Fruit fly (Drosophila melanogaster) whole organism, pupa: ENCODE results near the gene CG14204.

Experiments
- CG10348 ChIP-seq: fragments of 200-800 bp; sonication (Bioruptor generic); IDR thresholded peaks from 2 replicates; pipeline ENCODE4 v1.3.6; 2022; ENCODE audit warnings: missing biosample characterization, missing genetic modification characterization
- CG12605 ChIP-seq: fragments of 200-800 bp; sonication (Bioruptor generic); IDR thresholded peaks from 2 replicates; pipeline ENCODE4 v1.3.6; 2022; ENCODE audit warnings: missing biosample characterization, missing genetic modification characterization
- CG13204 ChIP-seq: fragments of 200-800 bp; sonication (Bioruptor generic); optimal IDR thresholded peaks from 2 replicates; lab custom pipeline; 2018; ENCODE audit warnings: missing biosample characterization, mild to moderate bottlenecking, missing genetic modification characterization, moderate library complexity
- CG14655 ChIP-seq: fragments of 200-800 bp; sonication (Bioruptor generic); optimal IDR thresholded peaks from 3 replicates; lab custom pipeline; 2017; ENCODE audit warnings: mild to moderate bottlenecking, missing biosample characterization, missing genetic modification reagents, missing genetic modification characterization
- CG15710 ChIP-seq: fragments of 200-800 bp; sonication (Bioruptor generic); optimal IDR thresholded peaks from 2 replicates; lab custom pipeline; 2018; ENCODE audit warnings: missing biosample characterization, mild to moderate bottlenecking, missing genetic modification characterization, moderate library complexity
- CG17806 ChIP-seq: fragments of 200-800 bp; sonication (Bioruptor generic); optimal IDR thresholded peaks from 2 replicates; lab custom pipeline; 2018; ENCODE audit warnings: missing biosample characterization, mild to moderate bottlenecking, missing genetic modification characterization, moderate library complexity
- CG32121 ChIP-seq: fragments of 200-800 bp; sonication (Bioruptor generic); IDR thresholded peaks from 2 replicates; pipeline ENCODE4 v1.3.6; 2022; ENCODE audit warnings: missing biosample characterization, missing genetic modification characterization
- CG34367 ChIP-seq: fragments of 200-800 bp; sonication (Bioruptor generic); optimal IDR thresholded peaks from 2 replicates; lab custom pipeline; 2018; ENCODE audit warnings: missing biosample characterization, mild to moderate bottlenecking, missing genetic modification characterization
- CG4496 ChIP-seq: fragments of 200-800 bp; sonication (Bioruptor generic); IDR thresholded peaks from 3 replicates; pipeline ENCODE4 v1.3.6; 2022; ENCODE audit warnings: missing biosample characterization, missing genetic modification characterization
- CG8159 ChIP-seq: fragments of 200-800 bp; sonication (Bioruptor generic); optimal IDR thresholded peaks from 3 replicates; lab custom pipeline; 2018; ENCODE audit warnings: missing biosample characterization, mild to moderate bottlenecking, missing genetic modification characterization, moderate library complexity
- CG8301 ChIP-seq: fragments of 200-800 bp; sonication (Bioruptor generic); optimal IDR thresholded peaks from 2 replicates; lab custom pipeline; 2018; ENCODE audit warnings: missing biosample characterization, mild to moderate bottlenecking, missing genetic modification characterization
- CG9948 ChIP-seq: fragments of 200-800 bp; sonication (Bioruptor generic); optimal IDR thresholded peaks from 2 replicates; lab custom pipeline; 2018; ENCODE audit warnings: missing biosample characterization, mild to moderate bottlenecking, missing genetic modification characterization, moderate library complexity
- D1 ChIP-seq: fragments of 200-800 bp; sonication (Bioruptor generic); optimal IDR thresholded peaks from 2 replicates; lab custom pipeline; 2018; ENCODE audit warnings: missing biosample characterization, mild to moderate bottlenecking, missing genetic modification characterization, moderate library complexity
- EcR ChIP-seq: fragments of 200-800 bp; sonication (Bioruptor generic); optimal IDR thresholded peaks from 3 replicates; lab custom pipeline; 2019; ENCODE audit warnings: missing biosample characterization, missing genetic modification characterization, mild to moderate bottlenecking, moderate library complexity, missing genetic modification reagents
- Ets98B ChIP-seq: fragments of 200-800 bp; sonication (Bioruptor generic); IDR thresholded peaks from 2 replicates; pipeline ENCODE4 v1.3.6; 2022; ENCODE audit warnings: missing biosample characterization, missing genetic modification characterization
- Pif1A ChIP-seq: fragments of 200-800 bp; sonication (Bioruptor generic); optimal IDR thresholded peaks from 3 replicates; lab custom pipeline; 2016; ENCODE audit warnings: missing biosample characterization, missing genetic modification characterization
- Pif1B ChIP-seq: fragments of 200-800 bp; sonication (Bioruptor generic); optimal IDR thresholded peaks from 3 replicates; lab custom pipeline; 2016; ENCODE audit warnings: missing biosample characterization, missing genetic modification characterization
- Snoo ChIP-seq: fragments of 200-800 bp; sonication (Bioruptor generic); optimal IDR thresholded peaks from 3 replicates; lab custom pipeline; 2017; ENCODE audit warnings: missing biosample characterization, mild to moderate bottlenecking, missing genetic modification characterization, inconsistent platforms
- fd96Ca ChIP-seq: fragments of 200-800 bp; sonication (Bioruptor generic); IDR thresholded peaks from 3 replicates; pipeline ENCODE4 v1.3.6; 2022; ENCODE audit warnings: missing biosample characterization, missing genetic modification characterization
- gl ChIP-seq: fragments of 200-800 bp; sonication (Bioruptor generic); optimal IDR thresholded peaks from 2 replicates; lab custom pipeline; 2018; ENCODE audit warnings: missing biosample characterization, mild to moderate bottlenecking, missing genetic modification characterization
- rn ChIP-seq: fragments of 200-800 bp; sonication (Bioruptor generic); IDR thresholded peaks from 2 replicates; pipeline ENCODE4 v1.3.6; 2022; ENCODE audit warnings: missing biosample characterization, missing genetic modification characterization

The CG14204 gene

DNA sequence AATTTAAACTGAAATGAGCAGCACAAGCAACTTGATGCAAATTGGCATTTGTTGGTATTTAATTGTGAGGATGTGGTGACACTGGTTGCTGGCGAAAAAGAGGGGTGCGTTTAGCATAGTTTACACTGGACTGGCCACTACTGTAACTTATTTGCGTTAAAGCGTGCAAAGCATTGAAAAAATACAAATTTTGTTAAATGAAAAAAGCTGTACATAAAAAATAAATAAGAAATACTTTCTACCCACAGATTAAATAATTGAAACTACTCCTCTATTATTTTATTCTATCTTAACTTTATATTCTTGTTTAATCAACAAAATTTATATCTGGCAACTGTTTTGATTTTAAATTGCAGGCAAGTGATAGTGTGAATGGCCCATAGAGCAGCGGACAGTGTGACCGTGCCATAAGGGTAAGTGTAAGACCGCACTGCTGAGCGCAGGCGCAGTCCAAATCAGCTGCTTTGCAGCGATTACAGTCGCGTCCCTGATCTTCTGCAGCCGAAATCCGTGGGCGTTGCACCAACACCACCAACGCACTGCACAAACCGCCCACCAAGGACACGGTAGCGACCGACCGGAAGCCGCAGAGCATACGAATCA, 17.6 kb upstream of the CG14204 start, which contains the start of the genes Grip84 and car:
Grip84 (minus strand) TSS at position 51 of the 603 bp plus-strand sequence.
car (plus strand) TSS at position 306 of the 603 bp plus-strand sequence.
- TF ChIP-seq CG12605 (GFP tag; lab: Robert Waterston, UW) (peak; percentile 49; the same call in 1 of the 2 replicates), fd96Ca (GFP tag; lab: Robert Waterston, UW) (0 out of 3 replicates have a peak, but pooled peaks have one; percentile 48), Pif1B (GFP tag; lab: Kevin White, UChicago) (no peak), CG15710 (tag; lab: Kevin White, UChicago) (peak; percentile 58), CG9948 (tag; lab: Kevin White, UChicago) (peak; percentile 65), CG17806 (peak; percentile 56), CG4496 (GFP tag; lab: Robert Waterston, UW) (no peak; the same call in 2 of the 3 replicates), CG34367 (tag; lab: Kevin White, UChicago) (peak; percentile 39), rn (GFP tag; lab: Robert Waterston, UW) (no peak), CG32121 (GFP tag; lab: Robert Waterston, UW) (peak; percentile 40), CG10348 (GFP tag; lab: Robert Waterston, UW) (peak; percentile 14; the same call in 1 of the 2 replicates)

dm6 chrX:19573687-19574086, 9.7 kb upstream of the CG14204 start:
- TF ChIP-seq CG12605 (GFP tag; lab: Robert Waterston, UW) (no peak), Snoo (no peak), CG14655 (GFP tag; lab: Kevin White, UChicago) (no peak), CG8159 (tag; lab: Kevin White, UChicago) (no peak), Pif1A (GFP tag; lab: Kevin White, UChicago) (no peak), CG9948 (tag; lab: Kevin White, UChicago) (no peak), CG15710 (tag; lab: Kevin White, UChicago) (no peak), CG10348 (GFP tag; lab: Robert Waterston, UW) (no peak), CG4496 (GFP tag; lab: Robert Waterston, UW) (no peak), CG17806 (no peak), gl (tag; lab: Kevin White, UChicago) (no peak), rn (GFP tag; lab: Robert Waterston, UW) (no peak), fd96Ca (GFP tag; lab: Robert Waterston, UW) (no peak), EcR (GFP tag; lab: Kevin White, UChicago) (no peak), CG8301 (tag; lab: Kevin White, UChicago) (no peak), CG13204 (no peak), CG34367 (tag; lab: Kevin White, UChicago) (no peak), D1 (tag; lab: Kevin White, UChicago) (no peak)

- no peak for TF ChIP-seq gl (tag; lab: Kevin White, UChicago)
- TF ChIP-seq CG32121 (GFP tag; lab: Robert Waterston, UW) = peak; percentile 53; the same call in 1 of the 2 replicates
- TF ChIP-seq EcR (GFP tag; lab: Kevin White, UChicago) = peak; percentile 59
Measured at dm6 chrX:19577940-19578632, 5.3 kb upstream of the CG14204 start.

- TF ChIP-seq CG15710 (tag; lab: Kevin White, UChicago) (no peak), CG17806 (no peak), CG8301 (tag; lab: Kevin White, UChicago) (no peak), CG12605 (GFP tag; lab: Robert Waterston, UW) (no peak), fd96Ca (GFP tag; lab: Robert Waterston, UW) (no peak; the same call in 2 of the 3 replicates), EcR (GFP tag; lab: Kevin White, UChicago) (no peak), CG34367 (tag; lab: Kevin White, UChicago) (no peak), CG32121 (GFP tag; lab: Robert Waterston, UW) (no peak), gl (tag; lab: Kevin White, UChicago) (no peak), D1 (tag; lab: Kevin White, UChicago) (no peak), CG8159 (tag; lab: Kevin White, UChicago) (no peak), Snoo (no peak), rn (GFP tag; lab: Robert Waterston, UW) (no peak)
Measured at dm6 chrX:19578908-19579647, 4.3 kb upstream of the CG14204 start.

DNA sequence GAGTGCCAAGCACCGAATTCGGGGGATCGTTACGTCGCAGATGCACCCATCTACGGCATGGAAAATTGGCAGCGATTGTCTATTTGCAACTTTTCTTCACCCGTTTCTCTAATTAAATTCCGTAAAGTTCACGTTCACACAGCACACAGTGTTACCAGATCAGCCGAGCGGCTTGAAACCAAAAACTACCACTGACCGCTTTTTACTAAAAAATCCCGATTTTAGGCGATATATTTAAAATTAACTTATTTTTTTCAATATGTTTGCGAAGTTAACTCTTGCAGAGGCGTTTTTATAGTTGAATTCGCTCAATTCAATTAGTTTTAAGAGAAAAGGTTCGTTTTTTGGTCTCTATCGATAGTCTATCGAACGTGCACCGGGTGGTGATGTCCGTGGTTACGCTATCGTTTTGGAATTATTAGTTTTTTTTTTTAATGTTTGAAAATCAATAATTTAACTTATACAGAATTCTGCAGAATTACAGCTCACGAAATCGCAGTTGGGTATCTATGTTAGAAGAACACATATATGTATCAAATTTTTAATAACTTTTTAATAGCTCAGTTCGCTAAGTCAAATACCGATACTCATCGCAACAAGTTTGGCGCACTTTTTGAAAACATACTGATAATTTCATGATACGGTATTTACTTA, 3.6 kb upstream of the CG14204 start, which contains the start of gene Tao:
Tao (minus strand) TSS at position 153 of the 654 bp plus-strand sequence.
- TF ChIP-seq CG15710 (tag; lab: Kevin White, UChicago) = no peak
- TF ChIP-seq CG8301 (tag; lab: Kevin White, UChicago) = no peak
- no peak for TF ChIP-seq Ets98B (GFP tag; lab: Robert Waterston, UW)
- TF ChIP-seq rn (GFP tag; lab: Robert Waterston, UW) = no peak
- TF ChIP-seq CG13204 = no peak
- no peak for TF ChIP-seq CG17806
- no peak for TF ChIP-seq CG34367 (tag; lab: Kevin White, UChicago)
- no peak for TF ChIP-seq CG10348 (GFP tag; lab: Robert Waterston, UW)
- TF ChIP-seq Pif1B (GFP tag; lab: Kevin White, UChicago) = no peak
- TF ChIP-seq, all 21 proteins: peak for 0
